Fruit fly (Drosophila melanogaster) whole organism: ENCODE measurements around the gene Ube3a.

Source experiments
- CG8478 ChIP-seq: fragments of >200 bp; optimal IDR thresholded peaks from 2 replicates; lab custom pipeline; 2018; ENCODE audit warnings: inconsistent platforms
- pan ChIP-seq: fragments of >200 bp; optimal IDR thresholded peaks from 2 replicates; lab custom pipeline; 2017
- usp ChIP-seq: fragments of >200 bp; optimal IDR thresholded peaks from 2 replicates; lab custom pipeline; 2017; ENCODE audit warnings: missing biosample characterization, missing genetic modification characterization, mixed read lengths

DNA sequence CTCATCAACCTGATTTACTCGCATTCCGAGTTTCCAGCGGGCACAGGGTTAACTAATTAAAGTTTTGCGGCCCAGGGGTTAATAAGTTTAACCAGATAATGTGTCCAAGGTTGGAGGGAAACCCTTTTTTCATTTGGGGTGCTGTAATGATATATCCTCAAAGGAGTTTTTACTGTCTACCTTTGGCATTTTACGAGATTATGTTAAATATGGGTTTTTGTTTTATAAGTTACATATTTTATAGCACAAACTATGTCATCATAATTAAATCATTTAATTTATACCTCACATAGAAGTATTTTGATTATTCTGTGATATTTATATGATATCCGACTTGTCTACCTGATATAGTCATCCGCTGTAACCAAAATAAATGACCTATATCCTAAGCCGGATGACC lies 25.7 kb upstream of the Ube3a start, which contains the start of gene Ir68a:
- TF ChIP-seq usp (GFP tag; lab: Kevin White, UChicago) = no peak
- no peak for TF ChIP-seq pan (lab: Kevin White, UChicago)
- no peak for TF ChIP-seq CG8478 (lab: Kevin White, UChicago)
